Worm (Caenorhabditis elegans) whole organism, mixed stage, embryonic: ENCODE results near the gene str-13.

Experiments used
- blmp-1 ChIP-seq: fragments of 150-350 bp; optimal IDR thresholded peaks from 2 replicates; lab custom pipeline; 2014; ENCODE audit warnings: missing biosample characterization, missing genetic modification characterization
- ceh-43 ChIP-seq: fragments of 200-800 bp; sonication (Bioruptor generic); optimal IDR thresholded peaks from 2 replicates; lab custom pipeline; 2018; ENCODE audit warnings: mild to moderate bottlenecking, missing genetic modification characterization, moderate library complexity, missing compliant biosample characterization
- ceh-83 ChIP-seq: fragments of 200-800 bp; sonication (Bioruptor generic); optimal IDR thresholded peaks from 2 replicates; lab custom pipeline; 2018; ENCODE audit warnings: mild to moderate bottlenecking, missing genetic modification characterization, missing compliant biosample characterization
- ces-1 ChIP-seq: fragments of 150-350 bp; optimal IDR thresholded peaks from 2 replicates; lab custom pipeline; 2014; ENCODE audit warnings: missing biosample characterization, missing genetic modification reagents, missing genetic modification characterization
- hlh-1 ChIP-seq: fragments of 150-350 bp; optimal IDR thresholded peaks from 2 replicates; lab custom pipeline; 2014; ENCODE audit warnings: missing biosample characterization, missing genetic modification reagents, missing genetic modification characterization
- lsy-2 ChIP-seq: fragments of 150-350 bp; optimal IDR thresholded peaks from 2 replicates; lab custom pipeline; 2014; ENCODE audit warnings: missing biosample characterization, missing genetic modification characterization
- nhr-237 ChIP-seq: fragments of 150-350 bp; optimal IDR thresholded peaks from 2 replicates; lab custom pipeline; 2014; ENCODE audit warnings: missing biosample characterization, missing genetic modification characterization
- nhr-28 ChIP-seq: fragments of 150-350 bp; optimal IDR thresholded peaks from 2 replicates; lab custom pipeline; 2014; ENCODE audit warnings: missing biosample characterization, missing genetic modification characterization
- snpc-4 ChIP-seq: fragments of 150-350 bp; optimal IDR thresholded peaks from 2 replicates; lab custom pipeline; 2014; ENCODE audit warnings: missing biosample characterization, missing genetic modification characterization
- unc-39 ChIP-seq: fragments of 150-350 bp; optimal IDR thresholded peaks from 2 replicates; lab custom pipeline; 2014; ENCODE audit warnings: missing biosample characterization, missing genetic modification characterization
- unc-62 ChIP-seq: fragments of 150-350 bp; optimal IDR thresholded peaks from 2 replicates; lab custom pipeline; 2014; ENCODE audit warnings: missing biosample characterization, missing genetic modification reagents, missing genetic modification characterization
- ztf-11 ChIP-seq: fragments of 150-350 bp; optimal IDR thresholded peaks from 2 replicates; lab custom pipeline; 2014; ENCODE audit warnings: missing biosample characterization, missing genetic modification characterization

DNA sequence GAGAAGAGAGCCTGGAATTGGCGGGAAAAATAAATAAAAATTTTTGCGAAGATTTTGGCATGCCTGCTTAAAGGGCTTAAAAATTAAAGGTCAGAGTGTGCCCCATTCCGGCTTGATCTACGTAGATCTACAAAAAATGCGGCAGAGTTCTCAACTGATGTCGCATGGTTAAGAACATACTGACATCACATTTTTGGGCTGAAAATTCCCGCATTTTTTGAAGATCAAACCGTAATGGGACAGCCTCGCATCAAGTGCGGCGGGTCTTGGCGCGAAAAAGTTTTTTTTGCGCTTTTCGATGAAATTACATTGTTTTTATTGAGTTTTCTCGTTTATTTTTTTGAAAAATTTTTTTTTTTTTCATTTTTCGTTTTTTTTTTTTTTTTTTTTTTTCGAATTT, 36.1 kb downstream of the str-13 start:
- TF ChIP-seq nhr-28 (tag; lab: Kevin White, UChicago) (no peak), snpc-4 (tag; lab: Kevin White, UChicago) (no peak), nhr-237 (tag; lab: Kevin White, UChicago) (no peak), ces-1 (GFP tag; lab: Kevin White, UChicago) (no peak), ceh-83 (GFP tag; lab: Kevin White, UChicago) (no peak), ceh-43 (no peak), hlh-1 (no peak), ztf-11 (tag; lab: Kevin White, UChicago) (no peak), blmp-1 (tag; lab: Kevin White, UChicago) (no peak), lsy-2 (tag; lab: Kevin White, UChicago) (no peak), unc-39 (no peak), unc-62 (GFP tag; lab: Kevin White, UChicago) (no peak)
